In genomic region chrIV:16391470-16391869, ce11 we compare ENCODE assay signal across 3 worm cellular contexts.
A peak's percentile ranks its signal among the peaks of the same experiment; 100 is the strongest.
TF ChIP-seq lines count a peak whose summit lies in the region.

No protein-coding gene starts in this region.

TF ChIP-seq in whole organism, L1 larva, 84 proteins besides CTCF, POLR2A, EP300 and RAD21:
- TF ChIP-seq nhr-71 (tag; optimal IDR thresholded peaks at IDR 0.05; lab: Kevin White, UChicago) (no peak), blmp-1 (tag; optimal IDR thresholded peaks at IDR 0.05; lab: Kevin White, UChicago) (peak; percentile 6)
TF ChIP-seq in whole organism, L1 larva: peak in this region for 1.

TF ChIP-seq in whole organism, early embryonic, 17 proteins besides CTCF, POLR2A, EP300 and RAD21:
- peak; percentile 28 for TF ChIP-seq ceh-36 (tag; optimal IDR thresholded peaks at IDR 0.05; lab: Kevin White, UChicago)
- TF ChIP-seq F13C5.2 (tag; optimal IDR thresholded peaks at IDR 0.05; lab: Kevin White, UChicago) = no peak
- TF ChIP-seq hmg-4 (GFP tag; optimal IDR thresholded peaks at IDR 0.05; lab: Kevin White, UChicago) = no peak

TF ChIP-seq in whole organism, mixed stage, embryonic, 35 proteins besides CTCF, POLR2A, EP300 and RAD21:
- peak; percentile 91 for TF ChIP-seq zip-8 (tag; optimal IDR thresholded peaks at IDR 0.05; lab: Kevin White, UChicago)
- TF ChIP-seq sem-2 (GFP tag; optimal IDR thresholded peaks at IDR 0.05; lab: Kevin White, UChicago) = no peak
- peak; percentile 89 for TF ChIP-seq nhr-2 (tag; optimal IDR thresholded peaks at IDR 0.05; lab: Kevin White, UChicago)
- TF ChIP-seq mep-1 (tag; optimal IDR thresholded peaks at IDR 0.05; lab: Kevin White, UChicago) = no peak

Comparison
In these comparisons a context has a peak if more than half of its experiments do, and no peak if none do; other contexts are left out.
1. Of the 14 proteins assayed by ChIP-seq in both whole organism, L1 larva and whole organism, mixed stage, embryonic: peak only in whole organism, L1 larva: blmp-1; only in whole organism, mixed stage, embryonic: none; in both: none; in neither: 13.